Worm (Caenorhabditis elegans) whole organism, L4/young adult: ENCODE measurements around the gene C29F9.9.

Source experiments
- W03F9.2 ChIP-seq: fragments of 150-350 bp; optimal IDR thresholded peaks from 2 replicates; lab custom pipeline; 2014; ENCODE audit warnings: missing biosample characterization, missing genetic modification characterization
- dao-5 ChIP-seq: sonication (generic microtip); optimal IDR thresholded peaks from 2 replicates; lab custom pipeline; 2016; ENCODE audit warnings: missing genotype, missing genetic modification characterization, moderate library complexity, missing compliant biosample characterization
- him-1 ChIP-seq: sonication (generic microtip); optimal IDR thresholded peaks from 2 replicates; lab custom pipeline; 2016; ENCODE audit warnings: missing genotype, missing genetic modification reagents, missing genetic modification characterization, missing compliant biosample characterization

DNA sequence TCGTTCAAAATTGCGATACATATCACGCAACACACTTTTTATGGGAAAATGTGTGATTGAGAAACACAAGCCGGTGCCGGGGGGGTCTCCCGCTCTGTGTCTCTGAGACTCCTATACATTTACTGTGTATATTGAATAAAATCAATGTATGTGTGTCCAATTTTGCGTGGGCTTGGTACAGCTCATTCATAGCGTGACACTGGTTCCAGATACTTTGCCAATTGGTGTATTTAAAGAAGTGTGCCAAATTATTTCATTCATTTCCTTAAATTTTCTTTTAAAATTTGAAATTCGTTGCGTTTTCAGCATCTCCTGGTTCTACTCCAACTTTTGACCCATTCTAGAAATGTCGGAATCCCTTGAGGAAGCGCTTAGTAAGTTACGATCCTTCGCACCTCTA is 18.5 kb upstream of the C29F9.9 start, which contains the start of gene C29F9.5:
- TF ChIP-seq him-1 (tag; lab: Kevin White, UChicago) (no peak), dao-5 (tag; lab: Kevin White, UChicago) (no peak), W03F9.2 (no peak)
